Fruit fly (Drosophila melanogaster) whole organism, embryonic: ENCODE measurements around the gene mdu.

ENCODE experiments used
- ATbp ChIP-seq: fragments of 200-800 bp; sonication (Bioruptor generic); optimal IDR thresholded peaks from 2 replicates; lab custom pipeline; 2017; ENCODE audit warnings: missing biosample characterization, mild to moderate bottlenecking, missing genetic modification characterization, missing genetic modification reagents
- CG10431 ChIP-seq: fragments of 200-800 bp; sonication (Bioruptor generic); optimal IDR thresholded peaks from 3 replicates; lab custom pipeline; 2018; ENCODE audit warnings: missing biosample characterization, mild to moderate bottlenecking, missing genetic modification characterization
- CG11696 ChIP-seq: fragments of 200-800 bp; sonication (Bioruptor generic); IDR thresholded peaks from 2 replicates; pipeline ENCODE4 v1.3.6; 2022; ENCODE audit warnings: missing biosample characterization, missing genetic modification characterization
- CG12104 ChIP-seq: fragments of 200-800 bp; sonication (Bioruptor generic); optimal IDR thresholded peaks from 3 replicates; lab custom pipeline; 2016; ENCODE audit warnings: missing biosample characterization, missing genetic modification characterization
- CG12769 ChIP-seq: fragments of 200-800 bp; sonication (Bioruptor generic); optimal IDR thresholded peaks from 2 replicates; lab custom pipeline; 2019; ENCODE audit warnings: missing biosample characterization, mild to moderate bottlenecking, missing genetic modification characterization, moderate library complexity
- CG13624 ChIP-seq: fragments of 200-800 bp; sonication (Bioruptor generic); optimal IDR thresholded peaks from 2 replicates; lab custom pipeline; 2016; ENCODE audit warnings: missing biosample characterization, missing genetic modification characterization
- CG14710 ChIP-seq: fragments of 200-800 bp; sonication (Bioruptor generic); optimal IDR thresholded peaks from 3 replicates; lab custom pipeline; 2019; ENCODE audit warnings: missing biosample characterization, mild to moderate bottlenecking, missing genetic modification characterization, moderate library complexity
- CG15011 ChIP-seq: fragments of 200-800 bp; sonication (Bioruptor generic); optimal IDR thresholded peaks from 3 replicates; lab custom pipeline; 2018; ENCODE audit warnings: missing biosample characterization, mild to moderate bottlenecking, missing genetic modification characterization
- CG17186 ChIP-seq: fragments of 200-800 bp; sonication (Bioruptor generic); optimal IDR thresholded peaks from 3 replicates; lab custom pipeline; 2017; ENCODE audit warnings: missing biosample characterization, missing genetic modification reagents, missing genetic modification characterization
- CG17328 ChIP-seq: fragments of 200-800 bp; sonication (Bioruptor generic); IDR thresholded peaks from 2 replicates; pipeline ENCODE4 v1.3.6; 2022; ENCODE audit warnings: missing biosample characterization, missing genetic modification characterization
- CG17612 ChIP-seq: fragments of 200-800 bp; sonication (Bioruptor generic); IDR thresholded peaks from 2 replicates; pipeline ENCODE4 v1.3.6; 2022; ENCODE audit warnings: missing biosample characterization, missing genetic modification characterization
- CG3065 ChIP-seq: fragments of 200-800 bp; sonication (Bioruptor generic); optimal IDR thresholded peaks from 2 replicates; lab custom pipeline; 2016; ENCODE audit warnings: missing biosample characterization, missing genetic modification characterization
- CG3163 ChIP-seq: fragments of 200-800 bp; sonication (Bioruptor generic); optimal IDR thresholded peaks from 3 replicates; lab custom pipeline; 2016; ENCODE audit warnings: missing biosample characterization, missing genetic modification characterization
- CG3838 ChIP-seq: fragments of 200-800 bp; sonication (Bioruptor generic); optimal IDR thresholded peaks from 3 replicates; lab custom pipeline; 2016; ENCODE audit warnings: missing biosample characterization, missing genetic modification characterization
- CG3847 ChIP-seq: fragments of 200-800 bp; sonication (Bioruptor generic); IDR thresholded peaks from 2 replicates; pipeline ENCODE4 v1.3.6; 2022; ENCODE audit warnings: missing biosample characterization, missing genetic modification characterization
- CG7786 ChIP-seq: fragments of 200-800 bp; sonication (Bioruptor generic); optimal IDR thresholded peaks from 2 replicates; lab custom pipeline; 2016; ENCODE audit warnings: missing biosample characterization, missing genetic modification characterization
- CG8765 ChIP-seq: fragments of 200-800 bp; sonication (Bioruptor generic); IDR thresholded peaks from 2 replicates; pipeline ENCODE4 v1.3.6; 2022; ENCODE audit warnings: missing biosample characterization, missing genetic modification characterization
- CG8944 ChIP-seq: fragments of 200-800 bp; sonication (Bioruptor generic); optimal IDR thresholded peaks from 3 replicates; lab custom pipeline; 2016; ENCODE audit warnings: missing biosample characterization, missing genetic modification characterization
- CG9609 ChIP-seq: fragments of 200-800 bp; sonication (Bioruptor generic); optimal IDR thresholded peaks from 3 replicates; lab custom pipeline; 2016; ENCODE audit warnings: missing biosample characterization, missing genetic modification characterization
- Dad ChIP-seq: fragments of 200-800 bp; sonication (Bioruptor generic); optimal IDR thresholded peaks from 3 replicates; lab custom pipeline; 2016; ENCODE audit warnings: missing biosample characterization, missing genetic modification characterization
- Dbx ChIP-seq: fragments of 200-800 bp; sonication (Bioruptor generic); IDR thresholded peaks from 3 replicates; pipeline ENCODE4 v1.3.6; 2022; ENCODE audit warnings: missing biosample characterization, missing genetic modification characterization
- Dip2 ChIP-seq: fragments of 200-800 bp; sonication (Bioruptor generic); IDR thresholded peaks from 2 replicates; pipeline ENCODE4 v1.3.6; 2022; ENCODE audit warnings: missing biosample characterization, missing genetic modification characterization
- Ets65A ChIP-seq: fragments of 200-800 bp; sonication (Bioruptor generic); peaks from one replicate; lab custom pipeline; 2016; ENCODE audit warnings: missing biosample characterization, missing genetic modification characterization
- MBD-R2 ChIP-seq: fragments of 200-800 bp; sonication (Bioruptor generic); IDR thresholded peaks from 2 replicates; pipeline ENCODE4 v1.3.6; 2022; ENCODE audit warnings: missing biosample characterization, missing genetic modification characterization
- Nf-YA ChIP-seq: fragments of 200-800 bp; sonication (Bioruptor generic); IDR thresholded peaks from 2 replicates; pipeline ENCODE4 v1.3.6; 2022; ENCODE audit warnings: missing biosample characterization, missing genetic modification characterization
- Optix ChIP-seq: fragments of 200-800 bp; sonication (Bioruptor generic); IDR thresholded peaks from 3 replicates; pipeline ENCODE4 v1.3.6; 2022; ENCODE audit warnings: missing biosample characterization, missing genetic modification characterization
- PHDP ChIP-seq: fragments of 200-800 bp; sonication (Bioruptor generic); optimal IDR thresholded peaks from 3 replicates; lab custom pipeline; 2018; ENCODE audit warnings: missing biosample characterization, mild to moderate bottlenecking, missing genetic modification characterization, moderate library complexity
- Sox100B ChIP-seq: fragments of 200-800 bp; sonication (Bioruptor generic); optimal IDR thresholded peaks from 3 replicates; lab custom pipeline; 2018; ENCODE audit warnings: missing biosample characterization, mild to moderate bottlenecking, missing genetic modification characterization
- crol ChIP-seq: fragments of 200-800 bp; sonication (Bioruptor generic); IDR thresholded peaks from 2 replicates; pipeline ENCODE4 v1.3.6; 2022; ENCODE audit warnings: missing biosample characterization, missing genetic modification characterization
- ewg ChIP-seq: fragments of 200-800 bp; sonication (Bioruptor generic); optimal IDR thresholded peaks from 3 replicates; lab custom pipeline; 2017; ENCODE audit warnings: mild to moderate bottlenecking, missing biosample characterization, missing genetic modification reagents, missing genetic modification characterization
- exex ChIP-seq: fragments of 200-800 bp; sonication (Bioruptor generic); optimal IDR thresholded peaks from 4 replicates; lab custom pipeline; 2018; ENCODE audit warnings: missing biosample characterization, mild to moderate bottlenecking, missing genetic modification characterization, moderate library complexity
- fd96Cb ChIP-seq: fragments of 200-800 bp; sonication (Bioruptor generic); optimal IDR thresholded peaks from 2 replicates; lab custom pipeline; 2018; ENCODE audit warnings: missing biosample characterization, mild to moderate bottlenecking, missing genetic modification characterization, moderate library complexity
- gcm ChIP-seq: fragments of 200-800 bp; sonication (Bioruptor generic); optimal IDR thresholded peaks from 2 replicates; lab custom pipeline; 2019; ENCODE audit warnings: missing biosample characterization, mild to moderate bottlenecking, missing genetic modification characterization, moderate library complexity
- gt ChIP-seq: fragments of 200-800 bp; sonication (Bioruptor generic); IDR thresholded peaks from 2 replicates; pipeline ENCODE4 v1.3.6; 2022; ENCODE audit warnings: missing biosample characterization, missing genetic modification characterization
- ind ChIP-seq: fragments of 200-800 bp; sonication (Bioruptor generic); optimal IDR thresholded peaks from 3 replicates; lab custom pipeline; 2016; ENCODE audit warnings: missing biosample characterization, missing genetic modification characterization
- klu ChIP-seq: fragments of 200-800 bp; sonication (Bioruptor generic); IDR thresholded peaks from 2 replicates; pipeline ENCODE4 v1.3.6; 2022; ENCODE audit warnings: missing biosample characterization, missing genetic modification characterization
- lbe ChIP-seq: fragments of 200-800 bp; sonication (Bioruptor generic); optimal IDR thresholded peaks from 2 replicates; lab custom pipeline; 2016; ENCODE audit warnings: missing biosample characterization, mild to moderate bottlenecking, missing genetic modification characterization
- mld ChIP-seq: fragments of 200-800 bp; sonication (Bioruptor generic); IDR thresholded peaks from 3 replicates; pipeline ENCODE4 v1.3.6; 2022; ENCODE audit warnings: missing biosample characterization, missing genetic modification characterization; ENCODE audit not compliant: partially characterized antibody
- oc ChIP-seq: fragments of 200-800 bp; sonication (Bioruptor generic); optimal IDR thresholded peaks from 2 replicates; lab custom pipeline; 2018; ENCODE audit warnings: missing biosample characterization, mild to moderate bottlenecking, missing genetic modification characterization, moderate library complexity
- odd ChIP-seq: fragments of 200-800 bp; sonication (Bioruptor generic); optimal IDR thresholded peaks from 2 replicates; lab custom pipeline; 2017; ENCODE audit warnings: missing biosample characterization, mild to moderate bottlenecking, missing genetic modification characterization
- pan ChIP-seq, 4 experiments: fragments of >200 bp in 3 of 4; fragments of 200-800 bp in 1 of 4; sonication (Bioruptor generic) in 1 of 4; optimal IDR thresholded peaks in 3 of 4; IDR thresholded peaks in 1 of 4; 2 replicates each; pipeline versions ENCODE4 v1.3.6 to Lab custom; 2017 to 2022; ENCODE audit warnings: missing biosample characterization in 2 of 4, missing genetic modification characterization in 2 of 4, mixed read lengths in 1 of 4
- peb ChIP-seq: fragments of 200-800 bp; sonication (Bioruptor generic); IDR thresholded peaks from 2 replicates; pipeline ENCODE4 v1.3.6; 2022; ENCODE audit warnings: missing biosample characterization, missing genetic modification characterization
- run ChIP-seq: fragments of 200-800 bp; sonication (Bioruptor generic); optimal IDR thresholded peaks from 3 replicates; lab custom pipeline; 2018; ENCODE audit warnings: missing biosample characterization, mild to moderate bottlenecking, missing genetic modification characterization
- seq ChIP-seq: fragments of 200-800 bp; sonication (Bioruptor generic); IDR thresholded peaks from 2 replicates; pipeline ENCODE4 v1.3.6; 2022; ENCODE audit warnings: missing biosample characterization, missing genetic modification characterization
- stwl ChIP-seq: fragments of 200-800 bp; sonication (Bioruptor generic); optimal IDR thresholded peaks from 3 replicates; lab custom pipeline; 2018; ENCODE audit warnings: missing biosample characterization, mild to moderate bottlenecking, missing genetic modification characterization, moderate library complexity
- toy ChIP-seq: fragments of 200-800 bp; sonication (Bioruptor generic); IDR thresholded peaks from 2 replicates; pipeline ENCODE4 v1.3.6; 2022; ENCODE audit warnings: missing biosample characterization, missing genetic modification characterization
- trem ChIP-seq: fragments of 200-800 bp; optimal IDR thresholded peaks from 3 replicates; lab custom pipeline; 2019; ENCODE audit warnings: missing biosample characterization, mild to moderate bottlenecking, missing genetic modification characterization, moderate library complexity
- vvl ChIP-seq: fragments of 200-800 bp; sonication (Bioruptor generic); IDR thresholded peaks from 2 replicates; pipeline ENCODE4 v1.3.6; 2022; ENCODE audit warnings: missing biosample characterization, missing genetic modification characterization
- wdn ChIP-seq: fragments of 200-800 bp; sonication (Bioruptor generic); IDR thresholded peaks from 2 replicates; pipeline ENCODE4 v1.3.6; 2022; ENCODE audit warnings: missing biosample characterization, missing genetic modification characterization
- zen2 ChIP-seq: fragments of 200-800 bp; sonication (Bioruptor generic); IDR thresholded peaks from 3 replicates; pipeline ENCODE4 v1.3.6; 2022; ENCODE audit warnings: missing biosample characterization, missing genetic modification characterization; ENCODE audit not compliant: partially characterized antibody

The mdu gene

DNA sequence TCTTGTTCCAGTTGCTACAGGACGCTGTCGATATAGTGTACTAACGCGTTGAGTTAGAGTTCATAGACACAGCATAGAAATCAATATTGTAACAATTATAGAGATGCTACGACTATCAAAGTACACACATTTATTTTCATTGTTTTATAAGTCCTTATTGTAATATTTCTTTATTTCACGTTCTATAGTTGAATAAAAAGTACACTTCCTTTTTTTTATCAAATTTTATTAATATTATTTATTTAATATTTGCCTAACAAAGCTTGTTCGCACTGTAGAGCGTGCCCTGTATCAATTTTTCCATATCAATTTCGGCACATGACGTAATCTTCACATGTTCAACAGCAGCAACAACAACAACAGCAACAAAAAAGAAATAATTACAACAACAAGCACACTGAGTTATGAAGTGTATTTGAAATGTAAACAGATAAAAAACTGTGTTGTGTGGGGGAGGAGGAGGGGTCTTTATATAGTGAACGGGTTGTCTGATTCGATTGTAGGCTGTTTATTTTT is 23.0 kb upstream of the mdu start (continued):
- peak; percentile 27 for TF ChIP-seq CG13624 (GFP tag; lab: Kevin White, UChicago)
- 0 out of 2 replicates have a peak, but pooled peaks have one; percentile 57 for TF ChIP-seq crol (GFP tag; lab: Robert Waterston, UW)
- peak; percentile 79 for TF ChIP-seq odd
- no peak for TF ChIP-seq wdn (GFP tag; lab: Robert Waterston, UW)
- no peak for TF ChIP-seq pan (optimal IDR thresholded peaks at IDR 0.05; lab: Kevin White, UChicago)
- TF ChIP-seq pan (GFP tag; optimal IDR thresholded peaks at IDR 0.05 in 1 of 2, IDR thresholded peaks at IDR 0.05 in 1 of 2): peak in 1 of 2 experiments; percentile 79
- TF ChIP-seq CG12104 (GFP tag; lab: Kevin White, UChicago): peak; percentile 64
- TF ChIP-seq oc: peak; percentile 18
- peak; percentile 80 for TF ChIP-seq vvl (GFP tag; lab: Robert Waterston, UW)
- TF ChIP-seq CG17328: peak; percentile 59
- 0 out of 2 replicates have a peak, but pooled peaks have one; percentile 35 for TF ChIP-seq CG11696 (GFP tag; lab: Robert Waterston, UW)
- peak; percentile 50 for TF ChIP-seq ewg (GFP tag; lab: Kevin White, UChicago)
- TF ChIP-seq Optix: no peak
- TF ChIP-seq seq: peak; percentile 65
- peak; percentile 11 for TF ChIP-seq ATbp (GFP tag; lab: Kevin White, UChicago)
- TF ChIP-seq zen2: no peak
- TF ChIP-seq CG17186: no peak
- TF ChIP-seq CG7786 (GFP tag; lab: Kevin White, UChicago): no peak
- TF ChIP-seq gcm: peak; percentile 75
- TF ChIP-seq CG9609 (GFP tag; lab: Kevin White, UChicago): no peak
- TF ChIP-seq CG3838 (GFP tag; lab: Kevin White, UChicago): peak; percentile 1
- no peak for TF ChIP-seq mld (GFP tag; lab: Robert Waterston, UW)
- TF ChIP-seq Dbx (GFP tag; lab: Robert Waterston, UW): peak; percentile 58; the same call in 2 of the 3 replicates
- TF ChIP-seq run (tag; lab: Kevin White, UChicago): peak; percentile 73
- peak; percentile 80 for TF ChIP-seq CG3847 (GFP tag; lab: Robert Waterston, UW)
- TF ChIP-seq trem (tag; lab: Kevin White, UChicago): peak; percentile 60
- TF ChIP-seq CG14710 (tag; lab: Kevin White, UChicago): peak; percentile 77
- TF ChIP-seq CG17612 (GFP tag; lab: Robert Waterston, UW): peak; percentile 36; the same call in 1 of the 2 replicates
- TF ChIP-seq PHDP: peak; percentile 84
- no peak for TF ChIP-seq CG3163 (GFP tag; lab: Kevin White, UChicago)
- no peak for TF ChIP-seq CG12769 (tag; lab: Kevin White, UChicago)
- peak; percentile 38; the same call in 1 of the 2 replicates for TF ChIP-seq peb
- peak; percentile 44; the same call in 1 of the 2 replicates for TF ChIP-seq Dip2 (GFP tag; lab: Robert Waterston, UW)
- TF ChIP-seq CG8765 (GFP tag; lab: Robert Waterston, UW): no peak
- no peak for TF ChIP-seq Ets65A (GFP tag; lab: Kevin White, UChicago)
- peak; percentile 9 for TF ChIP-seq CG3065 (GFP tag; lab: Kevin White, UChicago)
- TF ChIP-seq fd96Cb (tag; lab: Kevin White, UChicago): peak; percentile 80
- TF ChIP-seq stwl (tag; lab: Kevin White, UChicago): no peak
- TF ChIP-seq Dad (GFP tag; lab: Kevin White, UChicago): no peak
- peak; percentile 7 for TF ChIP-seq CG10431
- 0 out of 2 replicates have a peak, but pooled peaks have one; percentile 19 for TF ChIP-seq toy (GFP tag; lab: Robert Waterston, UW)
- no peak for TF ChIP-seq Nf-YA (GFP tag; lab: Robert Waterston, UW)
- TF ChIP-seq lbe (GFP tag; lab: Kevin White, UChicago): peak; percentile 19
- TF ChIP-seq klu (GFP tag; lab: Robert Waterston, UW): peak; percentile 65; the same call in 1 of the 2 replicates
- peak; percentile 79 for TF ChIP-seq ind (GFP tag; lab: Kevin White, UChicago)
- TF ChIP-seq exex: peak; percentile 59
- TF ChIP-seq Sox100B (GFP tag; lab: Kevin White, UChicago): peak; percentile 86
- no peak for TF ChIP-seq CG8944
- no peak for TF ChIP-seq CG15011 (GFP tag; lab: Kevin White, UChicago)
- peak; percentile 37; the same call in 1 of the 2 replicates for TF ChIP-seq gt (GFP tag; lab: Robert Waterston, UW)
- TF ChIP-seq MBD-R2 (GFP tag; lab: Robert Waterston, UW): peak; percentile 44; the same call in 1 of the 2 replicates
